Worm (Caenorhabditis elegans) whole organism, young adult: Measurements from ENCODE around the gene srbc-10.

ENCODE experiments used
- egl-18 ChIP-seq: fragments of 200-800 bp; sonication (Bioruptor generic); IDR thresholded peaks from 2 replicates; pipeline ENCODE4 v1.3.6; 2022; ENCODE audit warnings: missing genetic modification reagents, missing genetic modification characterization, missing compliant biosample characterization
- lir-1 ChIP-seq: fragments of 200-800 bp; sonication (Bioruptor generic); conservative IDR thresholded peaks from 2 replicates; pipeline ENCODE4 v1.3.6; 2022; ENCODE audit warnings: missing genetic modification reagents, missing genetic modification characterization, missing compliant biosample characterization
- unc-62 ChIP-seq: fragments of 150-350 bp; optimal IDR thresholded peaks from 2 replicates; lab custom pipeline; 2014; ENCODE audit warnings: missing biosample characterization, missing genetic modification reagents, missing genetic modification characterization

ce11 chrV:7478404-7478803 is 14.4 kb downstream of the srbc-10 start, which contains the start of gene str-190:
- TF ChIP-seq egl-18 (GFP tag; lab: Robert Waterston, UW) (no peak), unc-62 (GFP tag; lab: Kevin White, UChicago) (no peak), lir-1 (GFP tag; lab: Robert Waterston, UW) (no peak)
